Worm (Caenorhabditis elegans) whole organism, L1 larva: Measurements from ENCODE around the gene T23B12.5.

Experiments used
- C04F5.9 ChIP-seq: sonication (generic microtip); optimal IDR thresholded peaks from 2 replicates; lab custom pipeline; 2016; ENCODE audit warnings: missing genetic modification characterization, missing compliant biosample characterization
- C34B4.2 ChIP-seq: sonication (generic microtip); optimal IDR thresholded peaks from 2 replicates; lab custom pipeline; 2017; ENCODE audit warnings: mild to moderate bottlenecking, missing genetic modification characterization, missing compliant biosample characterization
- ama-1 ChIP-seq: fragments of 150-350 bp; optimal IDR thresholded peaks from 2 replicates; lab custom pipeline; 2014
- ceh-63 ChIP-seq: fragments of 200-800 bp; sonication (Bioruptor generic); optimal IDR thresholded peaks from 2 replicates; lab custom pipeline; 2018; ENCODE audit warnings: mild to moderate bottlenecking, missing genetic modification characterization, missing compliant biosample characterization
- elt-3 ChIP-seq, 6 experiments: fragments of 150-350 bp in 1 of 6; sonication (generic microtip); optimal IDR thresholded peaks; 2 replicates each; lab custom pipeline; 2017 to 2018; ENCODE audit warnings: missing biosample characterization in 6 of 6, missing genetic modification characterization in 6 of 6, inconsistent platforms in 1 of 6
- hpl-2 ChIP-seq: fragments of 150-350 bp; optimal IDR thresholded peaks from 2 replicates; lab custom pipeline; 2014; ENCODE audit warnings: missing biosample characterization, missing genetic modification reagents, missing genetic modification characterization
- jun-1 ChIP-seq: fragments of 150-350 bp; optimal IDR thresholded peaks from 2 replicates; lab custom pipeline; 2014; ENCODE audit warnings: missing biosample characterization, missing genetic modification reagents, missing genetic modification characterization
- lsy-2 ChIP-seq, 2 experiments: fragments of 150-350 bp; optimal IDR thresholded peaks; 2 replicates each; lab custom pipeline; 2014; ENCODE audit warnings: missing biosample characterization in 2 of 2, missing genetic modification characterization in 2 of 2
- nhr-76 ChIP-seq: sonication (generic microtip); optimal IDR thresholded peaks from 2 replicates; lab custom pipeline; 2017; ENCODE audit warnings: missing biosample characterization, missing genetic modification characterization
- snpc-4 ChIP-seq: fragments of 150-350 bp; optimal IDR thresholded peaks from 2 replicates; lab custom pipeline; 2014; ENCODE audit warnings: missing biosample characterization, missing genetic modification characterization
- unc-62 ChIP-seq: fragments of 150-350 bp; optimal IDR thresholded peaks from 2 replicates; lab custom pipeline; 2014; ENCODE audit warnings: missing biosample characterization, missing genetic modification reagents, missing genetic modification characterization

DNA sequence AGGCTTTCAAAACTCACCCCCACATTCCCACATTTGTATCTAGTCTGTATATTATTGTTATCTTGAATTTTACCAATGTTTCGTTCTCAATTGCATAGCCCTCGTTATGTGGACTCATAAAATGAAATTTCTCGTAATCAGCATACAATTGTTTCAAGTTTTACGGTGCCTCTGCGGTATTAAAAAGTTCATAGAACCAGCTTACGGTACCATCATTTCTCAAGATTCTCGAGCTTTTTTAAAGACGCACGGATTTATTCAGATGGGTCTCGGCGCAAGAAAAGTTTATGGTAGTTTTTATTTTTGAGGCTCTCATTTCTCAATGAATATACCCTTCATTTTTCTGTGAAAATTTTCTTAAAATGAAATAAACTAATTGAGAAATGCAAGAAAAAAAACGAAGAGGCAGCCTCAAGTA is 32.7 kb downstream of the T23B12.5 start:
- TF ChIP-seq elt-3 (tag; optimal IDR thresholded peaks at IDR 0.05; lab: Kevin White, UChicago) (no peak), ceh-63 (GFP tag; lab: Kevin White, UChicago) (no peak), C04F5.9 (tag; lab: Kevin White, UChicago) (no peak), nhr-76 (tag; lab: Kevin White, UChicago) (no peak), jun-1 (tag; lab: Kevin White, UChicago) (no peak), snpc-4 (tag; lab: Kevin White, UChicago) (no peak), C34B4.2 (tag; lab: Kevin White, UChicago) (no peak), lsy-2 (tag; optimal IDR thresholded peaks at IDR 0.05; lab: Kevin White, UChicago) (no peak), hpl-2 (GFP tag; lab: Kevin White, UChicago) (no peak), unc-62 (no peak), ama-1 (no peak)
